Worm (Caenorhabditis elegans): ENCODE results near the gene nas-20.
A peak's percentile ranks its signal among the peaks of the same experiment; 100 is the strongest.

nas-20 gene

DNA sequence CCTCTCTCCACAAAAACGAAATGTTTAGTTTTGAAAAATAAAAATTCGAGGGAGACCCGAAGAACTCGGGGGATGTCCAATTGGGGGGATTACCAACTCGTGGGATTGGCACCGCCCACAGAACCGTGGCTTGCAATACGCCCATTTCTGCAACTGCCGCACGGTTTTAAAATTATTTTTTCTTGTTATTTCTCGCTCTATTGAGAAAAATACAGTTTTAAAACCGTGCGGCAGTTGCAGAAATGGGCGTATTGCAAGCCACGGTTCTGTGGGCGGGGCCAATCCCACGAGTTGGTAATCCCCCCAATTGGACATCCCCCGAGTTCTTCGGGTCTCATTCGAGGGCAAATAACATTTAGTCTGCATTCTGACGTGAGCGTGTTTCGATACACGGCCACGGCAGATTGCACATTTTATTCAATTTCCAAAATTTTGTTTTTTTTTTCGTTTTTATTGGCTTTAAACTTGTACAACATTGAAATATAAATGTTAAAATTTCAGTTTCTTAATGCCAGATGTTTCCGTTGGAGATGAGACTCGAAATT lies 32.8 kb upstream of the nas-20 start, which contains the start of the genes C55A6.1 and C55A6.10 (continued):
- 0 out of 2 replicates have a peak, but pooled peaks have one; percentile 25 for TF ChIP-seq aptf-2 (GFP tag; conservative IDR thresholded peaks at IDR 0.05)
- peak; percentile 71; the same call in 1 of the 2 replicates for TF ChIP-seq Y67H2A.10 (GFP tag; conservative IDR thresholded peaks at IDR 0.05)
- TF ChIP-seq hmg-1.2 (GFP tag; IDR thresholded peaks at IDR 0.05): peak; percentile 64; the same call in 1 of the 2 replicates
- peak; percentile 72 for TF ChIP-seq lin-54 (GFP tag; optimal IDR thresholded peaks at IDR 0.05)
- peak; percentile 64 for TF ChIP-seq ZK185.1 (tag; optimal IDR thresholded peaks at IDR 0.05; ENCODE audit: poor library complexity, severe bottlenecking)
- peak; percentile 69 for TF ChIP-seq snpc-3.4 (tag; optimal IDR thresholded peaks at IDR 0.05)
- peak in 1 of 3 experiments; percentile 66 for TF ChIP-seq lin-35 (GFP tag; optimal IDR thresholded peaks at IDR 0.05)
- 0 out of 2 replicates have a peak, but pooled peaks have one; percentile 54 for TF ChIP-seq B0336.3 (GFP tag; IDR thresholded peaks at IDR 0.05)
- TF ChIP-seq ztf-26 (tag; optimal IDR thresholded peaks at IDR 0.05): peak; percentile 51
- TF ChIP-seq ztf-6 (GFP tag; IDR thresholded peaks at IDR 0.05): 0 out of 2 replicates have a peak, but pooled peaks have one; percentile 17
- TF ChIP-seq ceh-100 (GFP tag; IDR thresholded peaks at IDR 0.05): peak; percentile 97
- TF ChIP-seq nhr-80 (tag; optimal IDR thresholded peaks at IDR 0.05): peak; percentile 70
- peak; percentile 50 for TF ChIP-seq K12H6.12 (tag; optimal IDR thresholded peaks at IDR 0.05)
- TF ChIP-seq attf-6 (GFP tag; IDR thresholded peaks at IDR 0.05): peak; percentile 76
- TF ChIP-seq C17E4.6 (GFP tag; IDR thresholded peaks at IDR 0.05): peak; percentile 67
- peak; percentile 23 for TF ChIP-seq efl-1 (GFP tag; optimal IDR thresholded peaks at IDR 0.05)
- TF ChIP-seq madf-3 (GFP tag; IDR thresholded peaks at IDR 0.05): peak; percentile 64; the same call in 1 of the 2 replicates
- peak; percentile 90 for TF ChIP-seq ekl-4 (GFP tag; IDR thresholded peaks at IDR 0.05)
- 0 out of 2 replicates have a peak, but pooled peaks have one; percentile 54 for TF ChIP-seq lin-26 (GFP tag; IDR thresholded peaks at IDR 0.05)
- TF ChIP-seq let-607 (tag; optimal IDR thresholded peaks at IDR 0.05): peak in 1 of 2 experiments; percentile 29
- TF ChIP-seq rcor-1 (GFP tag; IDR thresholded peaks at IDR 0.05): peak; percentile 80
- TF ChIP-seq die-1 (tag; optimal IDR thresholded peaks at IDR 0.05): peak; percentile 15
- peak; percentile 51 for TF ChIP-seq snpc-4 (GFP tag; optimal IDR thresholded peaks at IDR 0.05)
- TF ChIP-seq snpc-4 (tag; optimal IDR thresholded peaks at IDR 0.05): peak in 3 of 4 experiments; percentile 65 to 77 (median 75)
- TF ChIP-seq snpc-1.1 (tag; optimal IDR thresholded peaks at IDR 0.05; ENCODE audit: insufficient read depth): peak; percentile 21
- peak; percentile 93 for TF ChIP-seq dox-1 (GFP tag; IDR thresholded peaks at IDR 0.05)

DNA sequence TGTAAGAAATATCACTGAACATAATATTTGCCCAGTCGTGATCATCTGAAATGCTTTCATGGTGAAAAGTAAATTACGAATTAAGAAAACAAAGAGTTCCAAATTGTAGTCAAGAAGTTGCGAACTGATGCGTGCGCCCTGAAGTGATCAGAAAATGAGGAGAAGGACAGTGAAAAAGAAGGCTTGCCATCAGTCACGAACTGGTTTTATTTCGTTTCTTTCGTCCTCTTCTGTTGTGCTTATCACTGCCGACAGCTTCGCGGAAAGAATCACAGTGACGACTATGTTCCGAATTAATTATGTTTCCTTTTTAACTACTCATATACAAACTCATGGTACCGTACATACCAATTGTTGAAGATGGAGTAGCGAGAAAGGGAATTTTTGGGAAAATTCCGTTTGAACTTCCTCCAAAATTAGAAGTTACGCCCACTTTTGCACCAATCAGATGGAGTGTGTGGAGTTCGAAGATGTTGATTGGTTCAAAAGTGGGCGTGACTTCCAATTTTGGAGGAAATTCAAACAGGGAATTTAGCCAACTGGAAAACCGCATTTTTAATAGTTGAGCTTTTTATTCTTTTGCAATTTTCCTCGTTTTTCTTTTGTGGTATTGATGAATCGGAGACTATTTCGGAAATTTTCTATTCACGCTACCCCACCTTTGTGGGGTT lies 31.1 kb upstream of the nas-20 start, which contains the start of gene C55A6.12:
TSS of gene C55A6.12 (minus strand) at position 51 of the 671 bp plus-strand sequence.
- TF ChIP-seq ztf-28 (GFP tag; IDR thresholded peaks at IDR 0.05) (no peak), nfyb-1 (GFP tag; IDR thresholded peaks at IDR 0.05) (peak; percentile 99), sptf-2 (GFP tag; optimal IDR thresholded peaks at IDR 0.05) (no peak), nhr-27 (tag; optimal IDR thresholded peaks at IDR 0.05) (no peak), ztf-26 (tag; optimal IDR thresholded peaks at IDR 0.05) (no peak), hmg-20 (GFP tag; IDR thresholded peaks at IDR 0.05) (no peak), C06A6.2 (GFP tag; conservative IDR thresholded peaks at IDR 0.05) (no peak), rec-8 (tag; optimal IDR thresholded peaks at IDR 0.05) (no peak), athp-1 (tag; optimal IDR thresholded peaks at IDR 0.05) (no peak), lin-35 (GFP tag; optimal IDR thresholded peaks at IDR 0.05) (peak in 1 of 3 experiments; percentile 45), ztf-6 (GFP tag; IDR thresholded peaks at IDR 0.05) (no peak), madf-8 (GFP tag; conservative IDR thresholded peaks at IDR 0.05) (no peak), hlh-12 (tag; optimal IDR thresholded peaks at IDR 0.05) (no peak), Y53F4B.3 (GFP tag; IDR thresholded peaks at IDR 0.05) (no peak), lin-54 (GFP tag; optimal IDR thresholded peaks at IDR 0.05) (peak; percentile 43), T26A5.8 (tag; optimal IDR thresholded peaks at IDR 0.05) (no peak), cebp-2 (GFP tag; IDR thresholded peaks at IDR 0.05) (no peak), attf-6 (GFP tag; IDR thresholded peaks at IDR 0.05) (no peak), mxl-1 (tag; optimal IDR thresholded peaks at IDR 0.05) (no peak), tlf-1 (GFP tag; optimal IDR thresholded peaks at IDR 0.05) (no peak), lag-1 (GFP tag; IDR thresholded peaks at IDR 0.05) (no peak), ets-4 (GFP tag; optimal IDR thresholded peaks at IDR 0.05) (no peak), ccch-3 (GFP tag; optimal IDR thresholded peaks at IDR 0.05) (no peak), nfya-2 (GFP tag; IDR thresholded peaks at IDR 0.05) (peak; percentile 98), sea-2 (GFP tag; IDR thresholded peaks at IDR 0.05) (no peak)
